Fruit fly (Drosophila melanogaster): Measurements from ENCODE around the gene alpha-Est10.

alpha-Est10 gene

DNA sequence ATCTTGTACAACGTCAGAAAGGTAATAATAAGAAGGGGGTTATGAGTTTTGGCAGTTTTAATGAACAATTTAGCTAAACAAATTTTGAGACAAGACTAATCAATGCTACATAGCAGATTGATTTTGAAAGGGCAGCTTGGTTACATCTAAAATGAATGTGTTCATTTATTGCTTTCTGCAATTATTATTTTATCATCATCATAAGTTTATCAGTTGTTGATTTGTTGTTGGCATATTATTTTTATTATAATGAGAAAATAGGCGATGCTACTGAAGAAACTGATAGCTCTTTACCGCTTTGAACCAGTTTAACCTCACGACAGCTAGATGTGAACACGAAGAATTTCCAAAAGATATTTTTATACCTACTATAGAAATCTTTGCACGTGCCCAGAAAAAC is 8.6 kb upstream of the alpha-Est10 start, which contains the start of gene Mics1:
Gene Mics1, minus strand, starts transcription at position 101 of the 400 bp plus-strand sequence.
- no peak for TF ChIP-seq Hr96 (GFP tag; optimal IDR thresholded peaks at IDR 0.05)
- TF ChIP-seq ovo (GFP tag; optimal IDR thresholded peaks at IDR 0.05) = no peak
- TF ChIP-seq pad (GFP tag; optimal IDR thresholded peaks at IDR 0.05) = no peak
- no peak for TF ChIP-seq CG1620 (GFP tag; optimal IDR thresholded peaks at IDR 0.05)
- TF ChIP-seq cnc (optimal IDR thresholded peaks at IDR 0.05) = no peak
- TF ChIP-seq CG7101 (tag; optimal IDR thresholded peaks at IDR 0.05) = no peak
- no peak for TF ChIP-seq Mnt (GFP tag; optimal IDR thresholded peaks at IDR 0.05)
- no peak for TF ChIP-seq Crg-1 (GFP tag; optimal IDR thresholded peaks at IDR 0.05)
- TF ChIP-seq tj (GFP tag; optimal IDR thresholded peaks at IDR 0.05) = no peak

- no peak for TF ChIP-seq Mnt (GFP tag; optimal IDR thresholded peaks at IDR 0.05)
- no peak for TF ChIP-seq Hr96 (GFP tag; optimal IDR thresholded peaks at IDR 0.05)
- TF ChIP-seq ovo (GFP tag; optimal IDR thresholded peaks at IDR 0.05) = no peak
- no peak for TF ChIP-seq Clk (GFP tag; optimal IDR thresholded peaks at IDR 0.05)
- TF ChIP-seq CG1620 (GFP tag; optimal IDR thresholded peaks at IDR 0.05) = no peak
Observed at dm6 chr3R:7500513-7500912, 6.9 kb upstream of the alpha-Est10 start.

dm6 chr3R:7499488-7499887 is 5.8 kb upstream of the alpha-Est10 start:
- peak; percentile 10 for TF ChIP-seq cic (GFP tag; optimal IDR thresholded peaks at IDR 0.05)
- TF ChIP-seq toe (GFP tag; optimal IDR thresholded peaks at IDR 0.05) = no peak
- TF ChIP-seq kay (GFP tag; ENCODE audit: borderline replicate concordance) = peak; percentile 89

dm6 chr3R:7497488-7497887 is 3.8 kb upstream of the alpha-Est10 start:
- no peak for TF ChIP-seq kay (GFP tag; ENCODE audit: borderline replicate concordance)
- TF ChIP-seq ovo (GFP tag; optimal IDR thresholded peaks at IDR 0.05) = no peak
- TF ChIP-seq cic (GFP tag; optimal IDR thresholded peaks at IDR 0.05) = peak; percentile 33
- TF ChIP-seq bab1 (GFP tag; optimal IDR thresholded peaks at IDR 0.05) = peak; percentile 19
- peak; percentile 81 for TF ChIP-seq tj (GFP tag; optimal IDR thresholded peaks at IDR 0.05)
- peak; percentile 4 for TF ChIP-seq CG12768 (GFP tag; optimal IDR thresholded peaks at IDR 0.05)

DNA sequence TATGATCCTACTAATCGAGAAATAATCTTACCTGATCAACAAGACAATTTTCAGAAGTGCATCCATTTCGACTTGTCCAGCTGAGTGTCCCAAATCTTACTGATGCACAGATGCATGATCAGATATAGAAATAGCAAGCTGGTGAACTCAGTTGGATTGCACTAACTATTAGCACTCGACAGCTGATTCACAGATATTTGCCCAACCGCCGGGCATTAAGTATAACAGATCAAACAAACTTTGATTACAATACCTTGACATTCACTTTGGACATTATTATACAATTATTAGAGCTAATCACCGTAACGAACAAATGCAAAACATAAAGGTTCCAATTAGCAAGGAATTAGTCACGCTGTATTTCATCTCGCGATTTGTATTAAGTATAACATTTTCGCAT is 474 bp downstream of the alpha-Est10 start, which contains the start of gene CG42656:
Gene CG42656, minus strand, starts transcription at position 101 of the 400 bp plus-strand sequence.
- TF ChIP-seq kay (GFP tag; ENCODE audit: borderline replicate concordance) = no peak
- TF ChIP-seq CG14711 (tag; optimal IDR thresholded peaks at IDR 0.05) = no peak
- no peak for TF ChIP-seq CG1620 (GFP tag; optimal IDR thresholded peaks at IDR 0.05)
- no peak for TF ChIP-seq cic (GFP tag; optimal IDR thresholded peaks at IDR 0.05)
- TF ChIP-seq CG7101 (tag; optimal IDR thresholded peaks at IDR 0.05) = no peak
- TF ChIP-seq pad (GFP tag; optimal IDR thresholded peaks at IDR 0.05) = no peak
- TF ChIP-seq ovo (GFP tag; optimal IDR thresholded peaks at IDR 0.05) = no peak
- TF ChIP-seq CG11617 (GFP tag; optimal IDR thresholded peaks at IDR 0.05) = no peak
- no peak for TF ChIP-seq toe (GFP tag; optimal IDR thresholded peaks at IDR 0.05)
- TF ChIP-seq CG7045 (GFP tag; optimal IDR thresholded peaks at IDR 0.05) = no peak
- no peak for TF ChIP-seq Crg-1 (GFP tag; optimal IDR thresholded peaks at IDR 0.05)
- no peak for TF ChIP-seq Hr96 (GFP tag; optimal IDR thresholded peaks at IDR 0.05)
- no peak for TF ChIP-seq CG5204 (GFP tag; optimal IDR thresholded peaks at IDR 0.05)
- TF ChIP-seq Mnt (GFP tag; optimal IDR thresholded peaks at IDR 0.05) = no peak
- TF ChIP-seq CG33017 (tag; optimal IDR thresholded peaks at IDR 0.05) = no peak
- TF ChIP-seq cnc (optimal IDR thresholded peaks at IDR 0.05) = no peak
- TF ChIP-seq CG12768 (GFP tag; optimal IDR thresholded peaks at IDR 0.05) = no peak
- no peak for TF ChIP-seq bab1 (GFP tag; optimal IDR thresholded peaks at IDR 0.05)
- TF ChIP-seq tj (GFP tag; optimal IDR thresholded peaks at IDR 0.05) = no peak

DNA sequence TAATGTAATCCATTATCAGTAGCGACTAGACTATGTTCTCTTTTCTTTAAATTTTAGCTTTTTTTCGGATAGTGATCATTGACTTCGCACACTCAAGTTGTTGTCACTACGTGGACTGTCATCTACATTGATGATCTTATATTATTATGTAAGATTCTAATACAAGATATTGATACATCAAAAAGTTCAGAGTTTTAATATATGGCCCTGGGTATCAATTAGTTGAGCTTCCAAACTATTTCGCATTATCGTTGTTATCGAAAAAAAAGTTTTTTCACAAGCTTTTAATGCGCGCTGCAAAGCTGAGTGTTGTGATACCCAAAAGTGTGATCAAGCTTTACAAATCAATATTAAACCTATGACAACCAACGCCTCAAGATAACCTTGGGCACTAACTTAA is 1.5 kb downstream of the alpha-Est10 start:
- TF ChIP-seq pad (GFP tag; optimal IDR thresholded peaks at IDR 0.05) = no peak
- TF ChIP-seq CG12768 (GFP tag; optimal IDR thresholded peaks at IDR 0.05) = no peak
- TF ChIP-seq CG11617 (GFP tag; optimal IDR thresholded peaks at IDR 0.05) = no peak
- TF ChIP-seq Crg-1 (GFP tag; optimal IDR thresholded peaks at IDR 0.05) = no peak
- peak; percentile 90 for TF ChIP-seq kay (GFP tag; ENCODE audit: borderline replicate concordance)
- peak; percentile 2 for TF ChIP-seq toe (GFP tag; optimal IDR thresholded peaks at IDR 0.05)

DNA sequence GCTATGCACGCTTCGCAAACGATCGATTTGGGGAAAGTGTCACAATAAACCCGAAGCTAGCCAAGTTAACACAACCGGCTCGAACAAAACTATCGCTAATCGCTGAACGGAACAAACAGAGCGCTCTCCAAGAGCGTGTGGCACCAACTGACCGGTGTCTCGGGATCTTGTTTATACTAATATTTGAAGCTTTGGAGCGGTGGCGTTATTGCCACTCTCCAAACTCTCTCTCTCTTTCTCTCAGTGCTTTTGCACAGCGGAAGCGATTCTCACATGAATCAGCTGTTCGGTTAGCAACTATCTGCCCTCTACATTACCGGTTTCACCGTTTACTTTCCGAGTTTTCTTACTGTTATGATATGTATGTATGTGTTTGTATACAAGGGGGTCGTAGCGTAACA is 2.2 kb downstream of the alpha-Est10 start:
- TF ChIP-seq pad (GFP tag; optimal IDR thresholded peaks at IDR 0.05) (peak; percentile 81), CG14711 (tag; optimal IDR thresholded peaks at IDR 0.05) (no peak), bab1 (GFP tag; optimal IDR thresholded peaks at IDR 0.05) (peak; percentile 50), tj (GFP tag; optimal IDR thresholded peaks at IDR 0.05) (no peak), CG1620 (GFP tag; optimal IDR thresholded peaks at IDR 0.05) (no peak), CG11617 (GFP tag; optimal IDR thresholded peaks at IDR 0.05) (no peak), CG7045 (GFP tag; optimal IDR thresholded peaks at IDR 0.05) (no peak), kay (GFP tag; ENCODE audit: borderline replicate concordance) (no peak), Crg-1 (GFP tag; optimal IDR thresholded peaks at IDR 0.05) (peak; percentile 7), Hr96 (GFP tag; optimal IDR thresholded peaks at IDR 0.05) (no peak), cic (GFP tag; optimal IDR thresholded peaks at IDR 0.05) (peak; percentile 7), Mnt (GFP tag; optimal IDR thresholded peaks at IDR 0.05) (no peak), ovo (GFP tag; optimal IDR thresholded peaks at IDR 0.05) (peak; percentile 95), CG33017 (tag; optimal IDR thresholded peaks at IDR 0.05) (peak; percentile 31), CG5204 (GFP tag; optimal IDR thresholded peaks at IDR 0.05) (no peak), CG7101 (tag; optimal IDR thresholded peaks at IDR 0.05) (peak; percentile 30), Clk (GFP tag; optimal IDR thresholded peaks at IDR 0.05) (no peak), CG12768 (GFP tag; optimal IDR thresholded peaks at IDR 0.05) (peak; percentile 4), toe (GFP tag; optimal IDR thresholded peaks at IDR 0.05) (no peak)

Data from whole organism, adult.